Worm (Caenorhabditis elegans): ENCODE measurements around the gene Y54G2A.40.

ce11 chrIV:2838308-2838707 is 8.0 kb upstream of the Y54G2A.40 start, which contains the start of gene Y54G2A.7:
- TF ChIP-seq pha-4 (tag; optimal IDR thresholded peaks at IDR 0.05) (no peak), nhr-28 (tag; optimal IDR thresholded peaks at IDR 0.05) (no peak), ztf-4 (tag; optimal IDR thresholded peaks at IDR 0.05) (no peak), elt-3 (tag; optimal IDR thresholded peaks at IDR 0.05) (no peak), snpc-4 (tag; optimal IDR thresholded peaks at IDR 0.05) (no peak), unc-39 (tag; optimal IDR thresholded peaks at IDR 0.05) (no peak), ama-1 (optimal IDR thresholded peaks at IDR 0.05) (no peak), ZK546.5 (tag; optimal IDR thresholded peaks at IDR 0.05) (no peak), ceh-28 (tag; optimal IDR thresholded peaks at IDR 0.05) (no peak)
